ENCODE assay signal across 3 fruit fly cellular contexts in the genomic region with DNA sequence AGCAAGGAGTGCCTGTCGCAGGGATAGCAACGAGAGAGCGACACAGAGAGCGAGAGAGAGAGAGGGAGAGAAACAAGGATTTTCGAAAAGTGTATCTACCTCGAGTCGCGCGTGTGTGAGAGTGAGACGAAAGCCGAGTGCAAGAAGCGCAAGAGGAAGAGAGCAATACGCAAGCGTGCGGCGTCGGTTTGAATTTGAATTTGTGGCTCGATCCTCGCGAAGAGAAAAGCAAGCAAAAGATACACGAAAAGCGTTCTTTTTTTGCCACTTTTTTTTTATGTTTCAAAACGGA.
A peak's percentile ranks its signal among the peaks of the same experiment; 100 is the strongest.
TF ChIP-seq lines count a peak whose summit lies in the region.

No protein-coding gene starts in this region.

- no peak for TF ChIP-seq CTCF in whole organism, embryonic (GFP tag; optimal IDR thresholded peaks at IDR 0.05; lab: Kevin White, UChicago)

TF ChIP-seq in whole organism, embryonic, 481 proteins besides CTCF, POLR2A, EP300 and RAD21 (continues in another document):
- no peak for TF ChIP-seq nmo (GFP tag; optimal IDR thresholded peaks at IDR 0.05; lab: Kevin White, UChicago)
- TF ChIP-seq NfI (GFP tag; optimal IDR thresholded peaks at IDR 0.05; lab: Kevin White, UChicago) = no peak
- no peak for TF ChIP-seq Blimp-1 (GFP tag; optimal IDR thresholded peaks at IDR 0.05; lab: Kevin White, UChicago)
- no peak for TF ChIP-seq Ptx1 (GFP tag; IDR thresholded peaks at IDR 0.05; lab: Robert Waterston, UW)
- TF ChIP-seq CG18619 (GFP tag; optimal IDR thresholded peaks at IDR 0.05; lab: Kevin White, UChicago) = no peak
- TF ChIP-seq ssp (GFP tag; IDR thresholded peaks at IDR 0.05; lab: Robert Waterston, UW) = no peak
- no peak for TF ChIP-seq CG3407 (GFP tag; optimal IDR thresholded peaks at IDR 0.05; lab: Kevin White, UChicago)
- TF ChIP-seq Dek (tag; optimal IDR thresholded peaks at IDR 0.05; lab: Kevin White, UChicago) = no peak
- no peak for TF ChIP-seq Mrtf (GFP tag; IDR thresholded peaks at IDR 0.05; lab: Robert Waterston, UW)
- TF ChIP-seq CG32772 (GFP tag; IDR thresholded peaks at IDR 0.05; lab: Robert Waterston, UW) = no peak
- no peak for TF ChIP-seq dpn (GFP tag; optimal IDR thresholded peaks at IDR 0.05; lab: Kevin White, UChicago)
- TF ChIP-seq hth (optimal IDR thresholded peaks at IDR 0.05; lab: Kevin White, UChicago) = no peak
- no peak for TF ChIP-seq CG16779 (GFP tag; IDR thresholded peaks at IDR 0.05; lab: Robert Waterston, UW)
- TF ChIP-seq sens (GFP tag; lab: Kevin White, UChicago) = peak; percentile 64
- TF ChIP-seq Deaf1 (tag; optimal IDR thresholded peaks at IDR 0.05; lab: Kevin White, UChicago) = no peak
- no peak for TF ChIP-seq CG14014 (GFP tag; IDR thresholded peaks at IDR 0.05; lab: Robert Waterston, UW)
- no peak for TF ChIP-seq Nf-YA (GFP tag; IDR thresholded peaks at IDR 0.05; lab: Robert Waterston, UW)
- no peak for TF ChIP-seq dimm (GFP tag; IDR thresholded peaks at IDR 0.05; lab: Robert Waterston, UW)
- TF ChIP-seq BtbVII (GFP tag; optimal IDR thresholded peaks at IDR 0.05; lab: Kevin White, UChicago) = no peak
- TF ChIP-seq CG42726 (GFP tag; IDR thresholded peaks at IDR 0.05; lab: Robert Waterston, UW; ENCODE audit: partially characterized antibody) = no peak
- TF ChIP-seq fd64A (GFP tag; optimal IDR thresholded peaks at IDR 0.05; lab: Kevin White, UChicago) = no peak
- no peak for TF ChIP-seq prd (optimal IDR thresholded peaks at IDR 0.05; lab: Kevin White, UChicago)
- TF ChIP-seq prd (GFP tag; IDR thresholded peaks at IDR 0.05; lab: Robert Waterston, UW) = no peak
- TF ChIP-seq CG1832 (GFP tag; optimal IDR thresholded peaks at IDR 0.05; lab: Kevin White, UChicago) = peak; percentile 82
- TF ChIP-seq BEAF-32 (GFP tag; optimal IDR thresholded peaks at IDR 0.05; lab: Kevin White, UChicago) = no peak
- TF ChIP-seq tx (GFP tag; optimal IDR thresholded peaks at IDR 0.05; lab: Kevin White, UChicago) = no peak
- TF ChIP-seq fd96Cb (tag; optimal IDR thresholded peaks at IDR 0.05; lab: Kevin White, UChicago) = no peak
- TF ChIP-seq CG12391 (tag; optimal IDR thresholded peaks at IDR 0.05; lab: Kevin White, UChicago) = no peak
- no peak for TF ChIP-seq CG14441 (GFP tag; IDR thresholded peaks at IDR 0.05; lab: Robert Waterston, UW)
- TF ChIP-seq jing (GFP tag; optimal IDR thresholded peaks at IDR 0.05; lab: Kevin White, UChicago) = no peak
- TF ChIP-seq HmgZ (tag; optimal IDR thresholded peaks at IDR 0.05; lab: Kevin White, UChicago) = no peak
- TF ChIP-seq MESR4 (GFP tag; optimal IDR thresholded peaks at IDR 0.05; lab: Kevin White, UChicago) = no peak

TF ChIP-seq in whole organism, prepupa, 60 proteins besides CTCF, POLR2A, EP300 and RAD21:
- TF ChIP-seq CG9139 (GFP tag; optimal IDR thresholded peaks at IDR 0.05; lab: Kevin White, UChicago) = peak; percentile 2
- TF ChIP-seq net (GFP tag; optimal IDR thresholded peaks at IDR 0.05; lab: Kevin White, UChicago) = no peak
- no peak for TF ChIP-seq CG11762 (GFP tag; optimal IDR thresholded peaks at IDR 0.05; lab: Kevin White, UChicago; ENCODE audit: insufficient read depth)
- peak in 1 of 2 experiments; percentile 28 for TF ChIP-seq ss (GFP tag; optimal IDR thresholded peaks at IDR 0.05; lab: Kevin White, UChicago)

TF ChIP-seq in whole organism, wandering third instar larva, 38 proteins besides CTCF, POLR2A, EP300 and RAD21:
- TF ChIP-seq N (GFP tag; optimal IDR thresholded peaks at IDR 0.05; lab: Kevin White, UChicago) (no peak), Myc (optimal IDR thresholded peaks at IDR 0.05; lab: Kevin White, UChicago) (no peak), Mio (GFP tag; optimal IDR thresholded peaks at IDR 0.05; lab: Kevin White, UChicago) (no peak), ey (GFP tag; optimal IDR thresholded peaks at IDR 0.05; lab: Kevin White, UChicago) (no peak), pan (optimal IDR thresholded peaks at IDR 0.05; lab: Kevin White, UChicago) (no peak), Abd-B (GFP tag; optimal IDR thresholded peaks at IDR 0.05; lab: Kevin White, UChicago) (no peak), tai (GFP tag; optimal IDR thresholded peaks at IDR 0.05; lab: Kevin White, UChicago) (no peak), HLH106 (tag; optimal IDR thresholded peaks at IDR 0.05; lab: Kevin White, UChicago) (no peak), CG32264 (GFP tag; optimal IDR thresholded peaks at IDR 0.05; lab: Kevin White, UChicago) (no peak), dsf (GFP tag; optimal IDR thresholded peaks at IDR 0.05; lab: Kevin White, UChicago; ENCODE audit: borderline replicate concordance) (no peak), dl (GFP tag; optimal IDR thresholded peaks at IDR 0.05; lab: Kevin White, UChicago; ENCODE audit: insufficient read depth in 1 of 2, partially characterized antibody in 2 of 2) (peak; percentile 7 to 21), h (GFP tag; optimal IDR thresholded peaks at IDR 0.05; lab: Kevin White, UChicago) (no peak), Dif (GFP tag; optimal IDR thresholded peaks at IDR 0.05; lab: Kevin White, UChicago; ENCODE audit: partially characterized antibody) (peak; percentile 22), Dfd (GFP tag; optimal IDR thresholded peaks at IDR 0.05; lab: Kevin White, UChicago) (no peak), Hr83 (GFP tag; optimal IDR thresholded peaks at IDR 0.05; lab: Kevin White, UChicago; ENCODE audit: poor library complexity, severe bottlenecking) (no peak)
